Worm (Caenorhabditis elegans): ENCODE measurements around the gene try-4.

The try-4 gene

DNA sequence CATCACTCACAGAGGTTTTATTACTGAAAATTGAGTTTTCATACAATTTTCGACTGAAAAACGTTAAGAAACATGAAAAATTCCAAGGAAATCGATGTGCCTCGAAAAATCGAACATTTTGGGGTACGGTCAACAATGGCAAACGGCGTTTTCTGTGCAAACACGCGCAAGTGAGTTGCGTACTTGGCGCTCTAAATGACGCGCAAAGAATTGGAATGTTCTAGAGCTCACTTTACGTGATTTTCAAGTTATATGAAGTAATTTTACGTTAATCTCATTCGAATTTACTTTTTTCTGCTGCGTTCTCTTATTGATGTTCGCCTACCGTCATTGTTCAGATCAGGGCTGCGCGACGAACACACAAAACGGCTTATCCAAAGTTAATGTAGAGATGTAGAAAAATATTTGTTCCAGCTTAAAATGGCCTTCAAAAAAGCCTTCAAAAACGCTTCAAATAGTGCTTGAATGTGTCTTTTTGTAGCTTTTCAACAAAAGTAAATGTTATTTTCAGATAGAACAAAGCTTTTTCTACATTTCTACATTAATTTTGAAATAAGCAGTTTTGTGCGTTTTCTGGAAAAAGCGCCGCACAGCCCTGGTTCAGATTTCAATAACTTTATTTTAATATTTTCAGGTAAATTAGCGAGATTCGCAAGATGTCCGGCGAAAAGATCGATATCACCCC lies 15.3 kb downstream of the try-4 start, which contains the start of the genes F31D4.2 and fkb-6 (continued):
- TF ChIP-seq ztf-4 (tag; optimal IDR thresholded peaks at IDR 0.05): peak; percentile 62
- peak; percentile 77 for TF ChIP-seq crh-2 (tag; optimal IDR thresholded peaks at IDR 0.05)
- TF ChIP-seq nhr-10 (tag; optimal IDR thresholded peaks at IDR 0.05): no peak
- no peak for TF ChIP-seq unc-62 (GFP tag; optimal IDR thresholded peaks at IDR 0.05)
- TF ChIP-seq unc-55 (GFP tag; optimal IDR thresholded peaks at IDR 0.05): peak; percentile 92
- peak; percentile 75 for TF ChIP-seq sma-3 (GFP tag; optimal IDR thresholded peaks at IDR 0.05)

- no peak for TF ChIP-seq ZK546.5 (tag; optimal IDR thresholded peaks at IDR 0.05)
- TF ChIP-seq ztf-4 (tag; optimal IDR thresholded peaks at IDR 0.05): no peak
- TF ChIP-seq elt-1 (tag; optimal IDR thresholded peaks at IDR 0.05): no peak
- TF ChIP-seq nhr-6 (tag; optimal IDR thresholded peaks at IDR 0.05): no peak
- TF ChIP-seq nhr-21 (tag; optimal IDR thresholded peaks at IDR 0.05): no peak
- no peak for TF ChIP-seq zag-1 (tag; optimal IDR thresholded peaks at IDR 0.05)
Observed at ce11 chrV:20841484-20841883, 19.5 kb downstream of the try-4 start.

DNA sequence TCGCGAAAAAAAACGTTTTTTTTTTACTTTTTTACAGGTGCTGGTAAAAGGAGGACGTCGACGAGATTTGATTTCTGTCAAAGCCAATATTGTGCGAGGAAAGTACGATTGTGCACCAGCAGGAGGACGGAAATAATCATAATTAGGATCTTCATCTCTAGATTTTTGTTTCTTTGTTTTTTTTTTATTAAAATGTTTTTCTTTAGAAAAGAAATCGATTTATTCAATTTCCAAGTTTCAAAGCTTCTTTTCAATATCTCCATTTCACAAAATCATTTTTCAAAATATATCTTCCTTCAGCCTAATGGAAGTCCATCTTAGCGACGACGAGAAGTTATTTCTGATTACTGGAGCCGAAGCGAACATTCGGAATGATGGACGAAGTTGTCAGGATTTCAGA lies 22.4 kb downstream of the try-4 start, which contains the start of gene exos-7:
exos-7 (plus strand) TSS at position 301 of the 400 bp plus-strand sequence.
- TF ChIP-seq nhr-10 (tag; optimal IDR thresholded peaks at IDR 0.05) (no peak), peb-1 (tag; optimal IDR thresholded peaks at IDR 0.05) (no peak)

DNA sequence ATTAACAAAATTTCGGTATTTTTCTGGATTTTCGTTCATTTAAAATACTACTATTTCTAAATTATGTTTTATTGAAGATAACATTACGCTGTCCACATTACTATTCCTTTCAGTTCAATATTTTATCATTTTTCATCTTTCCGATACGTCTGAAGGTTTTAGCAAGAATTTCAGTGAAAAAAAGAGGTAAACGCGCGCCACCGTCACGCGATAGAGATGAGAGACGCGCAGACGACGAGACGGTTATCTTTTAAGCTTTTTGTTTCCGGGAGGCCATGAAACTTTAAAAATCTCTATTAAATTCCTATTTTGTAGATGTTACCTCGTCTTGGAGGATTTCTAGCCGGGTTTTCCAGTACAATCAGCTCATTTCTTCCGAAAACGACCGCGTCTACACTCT lies 23.2 kb downstream of the try-4 start, which contains the start of gene mrps-12:
mrps-12 (plus strand) TSS at position 316 of the 400 bp plus-strand sequence.
- TF ChIP-seq nhr-11 (tag; optimal IDR thresholded peaks at IDR 0.05) (no peak), skn-1 (tag; optimal IDR thresholded peaks at IDR 0.05) (no peak), ztf-1 (GFP tag; conservative IDR thresholded peaks at IDR 0.05) (no peak), mbf-1 (tag; optimal IDR thresholded peaks at IDR 0.05) (no peak), unc-55 (GFP tag; optimal IDR thresholded peaks at IDR 0.05) (peak; percentile 8), lsy-2 (tag; optimal IDR thresholded peaks at IDR 0.05) (peak in 1 of 2 experiments; percentile 42), C34F6.9 (tag; optimal IDR thresholded peaks at IDR 0.05) (peak; percentile 54), nhr-10 (tag; optimal IDR thresholded peaks at IDR 0.05) (no peak), nhr-25 (tag; optimal IDR thresholded peaks at IDR 0.05) (peak; percentile 4)

DNA sequence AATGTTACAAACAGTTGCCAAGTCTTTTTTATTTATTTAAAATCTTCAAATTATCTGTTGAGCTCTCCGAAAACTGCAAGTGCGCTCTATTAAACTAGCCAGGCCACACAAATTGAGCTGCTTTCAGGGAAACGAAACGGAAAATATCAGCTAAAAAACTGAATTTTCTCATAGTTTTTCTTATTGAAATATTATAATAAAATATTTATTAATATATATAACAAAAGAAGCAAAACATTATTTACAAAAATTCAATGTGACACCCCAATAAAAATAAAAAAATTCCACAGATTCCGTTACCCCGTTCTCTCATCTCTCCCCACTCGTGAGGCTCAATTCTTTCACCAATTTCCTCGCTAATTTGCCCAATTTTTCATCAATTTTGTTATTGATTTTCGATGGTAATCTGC lies 28.4 kb downstream of the try-4 start:
- TF ChIP-seq sma-9 (GFP tag; optimal IDR thresholded peaks at IDR 0.05) (peak; percentile 1), sma-9 (tag; optimal IDR thresholded peaks at IDR 0.05) (no peak), unc-55 (GFP tag; optimal IDR thresholded peaks at IDR 0.05) (peak; percentile 74), snpc-4 (tag; optimal IDR thresholded peaks at IDR 0.05) (no peak), lsy-2 (tag; optimal IDR thresholded peaks at IDR 0.05) (peak in 1 of 2 experiments; percentile 35)

- TF ChIP-seq unc-55 (GFP tag; optimal IDR thresholded peaks at IDR 0.05) (no peak), nhr-25 (tag; optimal IDR thresholded peaks at IDR 0.05) (no peak), unc-39 (tag; optimal IDR thresholded peaks at IDR 0.05) (no peak), nhr-129 (tag; optimal IDR thresholded peaks at IDR 0.05) (peak; percentile 34), crh-2 (tag; optimal IDR thresholded peaks at IDR 0.05) (peak; percentile 1), elt-1 (tag; optimal IDR thresholded peaks at IDR 0.05) (no peak), blmp-1 (tag; optimal IDR thresholded peaks at IDR 0.05; ENCODE audit: insufficient read depth) (peak; percentile 2), skn-1 (tag; optimal IDR thresholded peaks at IDR 0.05) (no peak), zag-1 (tag; optimal IDR thresholded peaks at IDR 0.05) (no peak), sma-9 (GFP tag; optimal IDR thresholded peaks at IDR 0.05) (peak; percentile 62), sma-9 (tag; optimal IDR thresholded peaks at IDR 0.05) (no peak), alr-1 (tag; optimal IDR thresholded peaks at IDR 0.05) (no peak), lin-11 (tag; optimal IDR thresholded peaks at IDR 0.05) (no peak), ZK546.5 (tag; optimal IDR thresholded peaks at IDR 0.05) (no peak), F13H6.1 (tag; optimal IDR thresholded peaks at IDR 0.05) (no peak), nhr-77 (tag; optimal IDR thresholded peaks at IDR 0.05) (no peak), fos-1 (tag; optimal IDR thresholded peaks at IDR 0.05) (peak; percentile 93), ztf-4 (tag; optimal IDR thresholded peaks at IDR 0.05) (no peak), gmeb-1 (tag; optimal IDR thresholded peaks at IDR 0.05) (peak; percentile 16)
Observed at ce11 chrV:20831867-20832266, 29.1 kb downstream of the try-4 start.
